Fruit fly (Drosophila melanogaster): ENCODE data around the gene CG43998.

DNA sequence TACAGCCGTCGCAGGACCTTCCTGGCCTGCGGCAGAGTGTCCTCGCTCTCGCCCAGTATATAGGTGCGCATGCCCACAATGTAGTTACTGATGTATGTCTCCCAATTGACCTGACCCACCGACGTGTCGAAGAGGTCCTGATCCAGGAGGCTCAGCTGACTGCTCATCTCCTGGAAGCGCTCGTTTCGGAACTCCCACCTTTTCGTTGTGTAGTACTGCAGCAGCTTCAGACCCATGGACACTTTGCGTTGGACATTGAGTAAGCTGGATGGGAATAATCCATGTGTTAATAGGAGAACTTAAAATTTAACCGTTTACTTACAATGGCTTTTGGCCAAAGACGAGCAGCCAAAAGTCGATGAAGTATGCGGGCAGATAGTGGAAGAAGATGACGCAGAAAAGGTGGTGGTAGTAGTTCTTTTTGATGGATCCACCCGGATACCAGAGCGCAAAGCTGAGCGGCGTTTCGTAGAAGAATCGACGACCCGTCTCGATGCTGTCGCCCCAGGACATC, 15.1 kb upstream of the CG43998 start:
- TF ChIP-seq Sin3A (optimal IDR thresholded peaks at IDR 0.05): no peak
- no peak for TF ChIP-seq h (optimal IDR thresholded peaks at IDR 0.05)
- TF ChIP-seq psq (optimal IDR thresholded peaks at IDR 0.05): no peak
- no peak for TF ChIP-seq insv (optimal IDR thresholded peaks at IDR 0.05)
- TF ChIP-seq ttk (optimal IDR thresholded peaks at IDR 0.05): no peak
- no peak for TF ChIP-seq Myc (optimal IDR thresholded peaks at IDR 0.05)
